Fruit fly (Drosophila melanogaster) whole organism, embryonic: ENCODE results near the gene TTLL4B.

Experiments used
- ATbp ChIP-seq: fragments of 200-800 bp; sonication (Bioruptor generic); optimal IDR thresholded peaks from 2 replicates; lab custom pipeline; 2017; ENCODE audit warnings: missing biosample characterization, mild to moderate bottlenecking, missing genetic modification characterization, missing genetic modification reagents
- Atf6 ChIP-seq: fragments of 200-800 bp; sonication (Bioruptor generic); IDR thresholded peaks from 2 replicates; pipeline ENCODE4 v1.3.6; 2022; ENCODE audit warnings: missing biosample characterization, missing genetic modification characterization
- Bgb ChIP-seq: fragments of 200-800 bp; sonication (Bioruptor generic); IDR thresholded peaks from 2 replicates; pipeline ENCODE4 v1.3.6; 2022; ENCODE audit warnings: missing biosample characterization, missing genetic modification characterization; ENCODE audit not compliant: partially characterized antibody
- Bteb2 ChIP-seq: fragments of 200-800 bp; sonication (Bioruptor generic); optimal IDR thresholded peaks from 2 replicates; lab custom pipeline; 2016; ENCODE audit warnings: missing biosample characterization, missing genetic modification characterization
- CG10267 ChIP-seq: fragments of 200-800 bp; sonication (Bioruptor generic); optimal IDR thresholded peaks from 2 replicates; lab custom pipeline; 2018; ENCODE audit warnings: missing biosample characterization, mild to moderate bottlenecking, missing genetic modification characterization, moderate library complexity
- CG12391 ChIP-seq: fragments of 200-800 bp; sonication (Bioruptor generic); optimal IDR thresholded peaks from 3 replicates; lab custom pipeline; 2018; ENCODE audit warnings: missing biosample characterization, mild to moderate bottlenecking, missing genetic modification characterization, moderate library complexity
- CG14667 ChIP-seq: fragments of 200-800 bp; sonication (Bioruptor generic); IDR thresholded peaks from 2 replicates; pipeline ENCODE4 v1.3.6; 2022; ENCODE audit warnings: missing biosample characterization, missing genetic modification characterization
- CG15011 ChIP-seq: fragments of 200-800 bp; sonication (Bioruptor generic); optimal IDR thresholded peaks from 3 replicates; lab custom pipeline; 2018; ENCODE audit warnings: missing biosample characterization, mild to moderate bottlenecking, missing genetic modification characterization
- CG1602 ChIP-seq: fragments of 200-800 bp; sonication (Bioruptor generic); optimal IDR thresholded peaks from 3 replicates; lab custom pipeline; 2016; ENCODE audit warnings: missing biosample characterization, missing genetic modification characterization
- CG16779 ChIP-seq: fragments of 200-800 bp; sonication (Bioruptor generic); IDR thresholded peaks from 2 replicates; pipeline ENCODE4 v1.3.6; 2022; ENCODE audit warnings: missing biosample characterization, missing genetic modification characterization
- CG16815 ChIP-seq: fragments of 200-800 bp; sonication (Bioruptor generic); optimal IDR thresholded peaks from 3 replicates; lab custom pipeline; 2017; ENCODE audit warnings: missing biosample characterization, mild to moderate bottlenecking, missing genetic modification characterization
- CG17802 ChIP-seq: fragments of 200-800 bp; sonication (Bioruptor generic); optimal IDR thresholded peaks from 2 replicates; lab custom pipeline; 2018; ENCODE audit warnings: missing biosample characterization, mild to moderate bottlenecking, missing genetic modification characterization, moderate library complexity
- CG2712 ChIP-seq: fragments of 200-800 bp; optimal IDR thresholded peaks from 3 replicates; lab custom pipeline; 2019; ENCODE audit warnings: missing biosample characterization, mild to moderate bottlenecking, missing genetic modification characterization, moderate library complexity
- CG31224 ChIP-seq: fragments of 200-800 bp; sonication (Bioruptor generic); IDR thresholded peaks from 2 replicates; pipeline ENCODE4 v1.3.6; 2022; ENCODE audit warnings: missing biosample characterization, missing genetic modification characterization
- CG31441 ChIP-seq: fragments of 200-800 bp; sonication (Bioruptor generic); IDR thresholded peaks from 2 replicates; pipeline ENCODE4 v1.3.6; 2022; ENCODE audit warnings: missing biosample characterization, missing genetic modification characterization
- CG34376 ChIP-seq: fragments of 200-800 bp; sonication (Bioruptor generic); optimal IDR thresholded peaks from 2 replicates; lab custom pipeline; 2018; ENCODE audit warnings: missing biosample characterization, mild to moderate bottlenecking, missing genetic modification characterization
- CG4617 ChIP-seq: fragments of 200-800 bp; sonication (Bioruptor generic); optimal IDR thresholded peaks from 3 replicates; lab custom pipeline; 2016; ENCODE audit warnings: missing biosample characterization, missing genetic modification characterization, borderline replicate concordance
- CG6254 ChIP-seq: fragments of 200-800 bp; sonication (Bioruptor generic); optimal IDR thresholded peaks from 3 replicates; lab custom pipeline; 2017; ENCODE audit warnings: mild to moderate bottlenecking, missing biosample characterization, missing genetic modification reagents, missing genetic modification characterization
- CG7928 ChIP-seq: fragments of 200-800 bp; sonication (Bioruptor generic); optimal IDR thresholded peaks from 2 replicates; lab custom pipeline; 2017; ENCODE audit warnings: missing biosample characterization, mild to moderate bottlenecking, missing genetic modification characterization
- CG8478 ChIP-seq: fragments of >200 bp; optimal IDR thresholded peaks from 2 replicates; lab custom pipeline; 2018
- Dip2 ChIP-seq: fragments of 200-800 bp; sonication (Bioruptor generic); IDR thresholded peaks from 2 replicates; pipeline ENCODE4 v1.3.6; 2022; ENCODE audit warnings: missing biosample characterization, missing genetic modification characterization
- Doc2 ChIP-seq: fragments of 200-800 bp; sonication (Bioruptor generic); IDR thresholded peaks from 2 replicates; pipeline ENCODE4 v1.3.6; 2022; ENCODE audit warnings: missing biosample characterization, missing genetic modification characterization
- MBD-R2 ChIP-seq: fragments of 200-800 bp; sonication (Bioruptor generic); IDR thresholded peaks from 2 replicates; pipeline ENCODE4 v1.3.6; 2022; ENCODE audit warnings: missing biosample characterization, missing genetic modification characterization
- NfI ChIP-seq: fragments of 200-800 bp; sonication (Bioruptor generic); optimal IDR thresholded peaks from 3 replicates; lab custom pipeline; 2018; ENCODE audit warnings: missing biosample characterization, mild to moderate bottlenecking, missing genetic modification characterization, moderate library complexity
- Oaz ChIP-seq: fragments of 200-800 bp; sonication (Bioruptor generic); IDR thresholded peaks from 2 replicates; pipeline ENCODE4 v1.3.6; 2022; ENCODE audit warnings: missing biosample characterization, missing genetic modification characterization
- Ptx1 ChIP-seq: fragments of 200-800 bp; sonication (Bioruptor generic); IDR thresholded peaks from 2 replicates; pipeline ENCODE4 v1.3.6; 2022; ENCODE audit warnings: missing biosample characterization, missing genetic modification characterization
- YL-1 ChIP-seq: fragments of 200-800 bp; sonication (Bioruptor generic); optimal IDR thresholded peaks from 3 replicates; lab custom pipeline; 2017; ENCODE audit warnings: missing biosample characterization, mild to moderate bottlenecking, missing genetic modification characterization
- ac ChIP-seq: fragments of 200-800 bp; sonication (Bioruptor generic); optimal IDR thresholded peaks from 3 replicates; lab custom pipeline; 2017; ENCODE audit warnings: missing biosample characterization, mild to moderate bottlenecking, missing genetic modification characterization
- btn ChIP-seq: fragments of 200-800 bp; sonication (Bioruptor generic); optimal IDR thresholded peaks from 2 replicates; lab custom pipeline; 2016; ENCODE audit warnings: missing biosample characterization, missing genetic modification characterization
- cg ChIP-seq: fragments of 200-800 bp; sonication (Bioruptor generic); optimal IDR thresholded peaks from 3 replicates; lab custom pipeline; 2019; ENCODE audit warnings: missing biosample characterization, mild to moderate bottlenecking, missing genetic modification characterization, moderate library complexity
- dmrt99B ChIP-seq: fragments of 200-800 bp; sonication (Bioruptor generic); optimal IDR thresholded peaks from 2 replicates; lab custom pipeline; 2018; ENCODE audit warnings: missing biosample characterization, mild to moderate bottlenecking, missing genetic modification characterization, moderate library complexity
- dpn ChIP-seq, 2 experiments: fragments of 200-800 bp; sonication (Bioruptor generic); optimal IDR thresholded peaks; 3 replicates each; lab custom pipeline; 2016; ENCODE audit warnings: missing biosample characterization in 2 of 2, missing genetic modification characterization in 2 of 2
- ewg ChIP-seq: fragments of 200-800 bp; sonication (Bioruptor generic); optimal IDR thresholded peaks from 3 replicates; lab custom pipeline; 2017; ENCODE audit warnings: mild to moderate bottlenecking, missing biosample characterization, missing genetic modification reagents, missing genetic modification characterization
- fd64A ChIP-seq: fragments of 200-800 bp; sonication (Bioruptor generic); optimal IDR thresholded peaks from 3 replicates; lab custom pipeline; 2018; ENCODE audit warnings: missing biosample characterization, mild to moderate bottlenecking, missing genetic modification characterization
- gem ChIP-seq: fragments of 200-800 bp; sonication (Bioruptor generic); optimal IDR thresholded peaks from 2 replicates; lab custom pipeline; 2019; ENCODE audit warnings: missing biosample characterization, mild to moderate bottlenecking, missing genetic modification characterization, moderate library complexity
- her ChIP-seq: fragments of 200-800 bp; sonication (Bioruptor generic); optimal IDR thresholded peaks from 2 replicates; lab custom pipeline; 2016; ENCODE audit warnings: missing biosample characterization, missing genetic modification characterization
- lola ChIP-seq, 3 experiments: fragments of >200 bp in 2 of 3; fragments of 200-800 bp in 1 of 3; sonication (Bioruptor generic) in 1 of 3; optimal IDR thresholded peaks; 2 replicates each; lab custom pipeline; 2017 to 2019; ENCODE audit warnings: missing biosample characterization in 3 of 3, missing genetic modification characterization in 3 of 3, mild to moderate bottlenecking in 1 of 3, moderate library complexity in 1 of 3
- nerfin-2 ChIP-seq: fragments of 200-800 bp; sonication (Bioruptor generic); IDR thresholded peaks from 2 replicates; pipeline ENCODE4 v1.3.6; 2022; ENCODE audit warnings: missing biosample characterization, missing genetic modification characterization; ENCODE audit not compliant: partially characterized antibody
- pan ChIP-seq, 4 experiments: fragments of >200 bp in 3 of 4; fragments of 200-800 bp in 1 of 4; sonication (Bioruptor generic) in 1 of 4; optimal IDR thresholded peaks in 3 of 4; IDR thresholded peaks in 1 of 4; 2 replicates each; pipeline versions ENCODE4 v1.3.6 to Lab custom; 2017 to 2022; ENCODE audit warnings: missing biosample characterization in 2 of 4, missing genetic modification characterization in 2 of 4, mixed read lengths in 1 of 4
- phol ChIP-seq: fragments of 200-800 bp; sonication (Bioruptor generic); optimal IDR thresholded peaks from 3 replicates; lab custom pipeline; 2018; ENCODE audit warnings: missing biosample characterization, mild to moderate bottlenecking, missing genetic modification characterization, moderate library complexity
- prd ChIP-seq, 3 experiments: fragments of >200 bp in 2 of 3; fragments of 200-800 bp in 1 of 3; sonication (Bioruptor generic) in 1 of 3; optimal IDR thresholded peaks in 2 of 3; IDR thresholded peaks in 1 of 3; 2 replicates in 2 of 3; 3 replicates in 1 of 3; pipeline versions ENCODE4 v1.3.6 to Lab custom; 2017 to 2022; ENCODE audit warnings: missing biosample characterization in 1 of 3, missing genetic modification characterization in 1 of 3
- pum ChIP-seq: fragments of 200-800 bp; sonication (Bioruptor generic); optimal IDR thresholded peaks from 2 replicates; lab custom pipeline; 2016; ENCODE audit warnings: missing biosample characterization, missing genetic modification characterization
- shn ChIP-seq: fragments of 200-800 bp; sonication (Bioruptor generic); optimal IDR thresholded peaks from 3 replicates; lab custom pipeline; 2016; ENCODE audit warnings: missing biosample characterization, missing genetic modification characterization
- sna ChIP-seq: fragments of 200-800 bp; sonication (Bioruptor generic); IDR thresholded peaks from 2 replicates; pipeline ENCODE4 v1.3.6; 2022; ENCODE audit warnings: missing biosample characterization, missing genetic modification characterization; ENCODE audit not compliant: partially characterized antibody
- toy ChIP-seq: fragments of 200-800 bp; sonication (Bioruptor generic); IDR thresholded peaks from 2 replicates; pipeline ENCODE4 v1.3.6; 2022; ENCODE audit warnings: missing biosample characterization, missing genetic modification characterization
- ttk ChIP-seq: fragments of 200-800 bp; sonication (Bioruptor generic); IDR thresholded peaks from 2 replicates; pipeline ENCODE4 v2.1.2; 2022; ENCODE audit warnings: missing biosample characterization, missing genetic modification characterization
- tup ChIP-seq: fragments of 200-800 bp; sonication (Bioruptor generic); optimal IDR thresholded peaks from 2 replicates; lab custom pipeline; 2016; ENCODE audit warnings: missing biosample characterization, mild to moderate bottlenecking, missing genetic modification characterization, moderate library complexity
- twi ChIP-seq: fragments of 200-800 bp; optimal IDR thresholded peaks from 2 replicates; lab custom pipeline; 2019; ENCODE audit warnings: missing biosample characterization, mild to moderate bottlenecking, missing genetic modification characterization, moderate library complexity
- zen ChIP-seq: fragments of 200-800 bp; sonication (Bioruptor generic); optimal IDR thresholded peaks from 3 replicates; lab custom pipeline; 2018; ENCODE audit warnings: missing biosample characterization, mild to moderate bottlenecking, missing genetic modification characterization, moderate library complexity

Gene TTLL4B

dm6 chr2L:3853507-3854030 lies 8.9 kb upstream of the TTLL4B start (continued):
- TF ChIP-seq prd (optimal IDR thresholded peaks at IDR 0.05; lab: Kevin White, UChicago) = no peak
- peak; percentile 71 for TF ChIP-seq prd (GFP tag; IDR thresholded peaks at IDR 0.05; lab: Robert Waterston, UW)
- no peak for TF ChIP-seq YL-1 (GFP tag; lab: Kevin White, UChicago)
- TF ChIP-seq CG16815 = peak; percentile 2
- TF ChIP-seq CG12391 (tag; lab: Kevin White, UChicago) = peak; percentile 4
- TF ChIP-seq CG15011 = no peak
- no peak for TF ChIP-seq pum (GFP tag; lab: Kevin White, UChicago)
- TF ChIP-seq toy (GFP tag; lab: Robert Waterston, UW) = no peak
- no peak for TF ChIP-seq CG1602 (GFP tag; lab: Kevin White, UChicago)
- no peak for TF ChIP-seq cg (GFP tag; lab: Kevin White, UChicago)
- TF ChIP-seq CG16779 (GFP tag; lab: Robert Waterston, UW) = no peak
- peak; percentile 8 for TF ChIP-seq CG6254
- TF ChIP-seq CG10267 (tag; lab: Kevin White, UChicago) = no peak
- TF ChIP-seq Dip2 (GFP tag; lab: Robert Waterston, UW) = no peak
- no peak for TF ChIP-seq her (GFP tag; lab: Kevin White, UChicago)
- TF ChIP-seq NfI (GFP tag; lab: Kevin White, UChicago) = no peak
- no peak for TF ChIP-seq nerfin-2 (GFP tag; lab: Robert Waterston, UW)
- TF ChIP-seq CG4617 (GFP tag; lab: Kevin White, UChicago) = no peak
- no peak for TF ChIP-seq ttk (GFP tag; lab: Robert Waterston, UW)
- TF ChIP-seq Oaz (GFP tag; lab: Robert Waterston, UW) = no peak
- 0 out of 2 replicates have a peak, but pooled peaks have one; percentile 14 for TF ChIP-seq Ptx1 (GFP tag; lab: Robert Waterston, UW)
- TF ChIP-seq CG31441 (GFP tag; lab: Robert Waterston, UW) = peak; percentile 31; the same call in 1 of the 2 replicates
- no peak for TF ChIP-seq ewg (GFP tag; lab: Kevin White, UChicago)
- TF ChIP-seq shn (GFP tag; lab: Kevin White, UChicago) = no peak
- TF ChIP-seq gem = peak; percentile 32
- peak in 1 of 3 experiments; percentile 7 for TF ChIP-seq lola (GFP tag; optimal IDR thresholded peaks at IDR 0.05; lab: Kevin White, UChicago)
- TF ChIP-seq pan (optimal IDR thresholded peaks at IDR 0.05; lab: Kevin White, UChicago) = no peak
- TF ChIP-seq pan (GFP tag; optimal IDR thresholded peaks at IDR 0.05 in 1 of 2, IDR thresholded peaks at IDR 0.05 in 1 of 2) = no peak
- no peak for TF ChIP-seq Bteb2
- TF ChIP-seq Atf6 (GFP tag; lab: Robert Waterston, UW) = no peak
- TF ChIP-seq tup (GFP tag; lab: Kevin White, UChicago) = no peak
- TF ChIP-seq CG8478 (lab: Kevin White, UChicago) = no peak
- TF ChIP-seq btn (GFP tag; lab: Kevin White, UChicago) = no peak
- no peak for TF ChIP-seq CG31224 (GFP tag; lab: Robert Waterston, UW)
- TF ChIP-seq MBD-R2 (GFP tag; lab: Robert Waterston, UW) = no peak
- TF ChIP-seq phol (tag; lab: Kevin White, UChicago) = peak; percentile 29
- no peak for TF ChIP-seq CG17802
- no peak for TF ChIP-seq twi
- TF ChIP-seq dmrt99B (tag; lab: Kevin White, UChicago) = no peak
- no peak for TF ChIP-seq Bgb (GFP tag; lab: Robert Waterston, UW)
- TF ChIP-seq ac = no peak
- TF ChIP-seq dpn (GFP tag; optimal IDR thresholded peaks at IDR 0.05; lab: Kevin White, UChicago) = no peak
- no peak for TF ChIP-seq fd64A (GFP tag; lab: Kevin White, UChicago)
- TF ChIP-seq CG2712 (tag; lab: Kevin White, UChicago) = peak; percentile 35
- TF ChIP-seq sna (GFP tag; lab: Robert Waterston, UW) = no peak
- no peak for TF ChIP-seq CG14667
- TF ChIP-seq CG34376 (GFP tag; lab: Kevin White, UChicago) = no peak
- peak; percentile 44 for TF ChIP-seq zen (tag; lab: Kevin White, UChicago)
- no peak for TF ChIP-seq ATbp
- no peak for TF ChIP-seq CG7928 (GFP tag; lab: Kevin White, UChicago)
- TF ChIP-seq Doc2 = no peak
